Worm (Caenorhabditis elegans): ENCODE data around the gene aakg-4.

- no peak for TF ChIP-seq pha-4 (tag; optimal IDR thresholded peaks at IDR 0.05)
- TF ChIP-seq hmg-20 (GFP tag; IDR thresholded peaks at IDR 0.05), result no peak
- no peak for TF ChIP-seq unc-62 (GFP tag; optimal IDR thresholded peaks at IDR 0.05)
- TF ChIP-seq ama-1 (optimal IDR thresholded peaks at IDR 0.05), result no peak
- no peak for TF ChIP-seq ama-1 (GFP tag; optimal IDR thresholded peaks at IDR 0.05)
- TF ChIP-seq Y95B8A.8 (GFP tag; IDR thresholded peaks at IDR 0.05), result no peak
- no peak for TF ChIP-seq dpff-1 (tag; optimal IDR thresholded peaks at IDR 0.05)
- TF ChIP-seq rcor-1 (GFP tag; IDR thresholded peaks at IDR 0.05), result no peak
- TF ChIP-seq egl-18 (GFP tag; IDR thresholded peaks at IDR 0.05), result no peak
- no peak for TF ChIP-seq tbp1 (GFP tag; optimal IDR thresholded peaks at IDR 0.05)
- TF ChIP-seq aptf-2 (GFP tag; conservative IDR thresholded peaks at IDR 0.05), result no peak
- TF ChIP-seq snpc-4 (GFP tag; optimal IDR thresholded peaks at IDR 0.05), result no peak
- TF ChIP-seq snpc-4 (tag; optimal IDR thresholded peaks at IDR 0.05), result no peak
- no peak for TF ChIP-seq Y67H2A.10 (GFP tag; conservative IDR thresholded peaks at IDR 0.05)
Observed at ce11 chrX:2335384-2335783, 16.2 kb upstream of the aakg-4 start, which contains the start of gene T01B6.1.

All from whole organism, young adult.